Worm (Caenorhabditis elegans) whole organism, L2 larva: ENCODE measurements around the gene C27A2.8.

Experiments
- R02D3.7 ChIP-seq: fragments of 150-350 bp; optimal IDR thresholded peaks from 2 replicates; lab custom pipeline; 2014; ENCODE audit warnings: missing biosample characterization, missing genetic modification characterization
- Y55F3AM.14 ChIP-seq: fragments of 200-800 bp; sonication (Bioruptor generic); optimal IDR thresholded peaks from 2 replicates; lab custom pipeline; 2018; ENCODE audit warnings: mild to moderate bottlenecking, missing genetic modification characterization, missing compliant biosample characterization
- ZK546.5 ChIP-seq: sonication (generic microtip); optimal IDR thresholded peaks from 2 replicates; lab custom pipeline; 2017; ENCODE audit warnings: missing biosample characterization, missing genetic modification characterization
- ceh-16 ChIP-seq: fragments of 150-350 bp; optimal IDR thresholded peaks from 2 replicates; lab custom pipeline; 2014; ENCODE audit warnings: missing biosample characterization, missing genetic modification characterization
- ceh-82 ChIP-seq: fragments of 150-350 bp; optimal IDR thresholded peaks from 2 replicates; lab custom pipeline; 2014; ENCODE audit warnings: missing biosample characterization, missing genetic modification characterization
- egl-27 ChIP-seq: sonication (generic microtip); optimal IDR thresholded peaks from 3 replicates; lab custom pipeline; 2017; ENCODE audit warnings: missing biosample characterization, missing genetic modification reagents, missing genetic modification characterization
- elt-1 ChIP-seq: fragments of 150-350 bp; optimal IDR thresholded peaks from 2 replicates; lab custom pipeline; 2014; ENCODE audit warnings: missing biosample characterization, missing genetic modification characterization
- fos-1 ChIP-seq: fragments of 150-350 bp; optimal IDR thresholded peaks from 2 replicates; lab custom pipeline; 2014; ENCODE audit warnings: missing biosample characterization, missing genetic modification characterization
- lsy-2 ChIP-seq, 2 experiments: fragments of 150-350 bp in 1 of 2; sonication (generic microtip) in 1 of 2; optimal IDR thresholded peaks; 2 replicates each; lab custom pipeline; 2014 to 2017; ENCODE audit warnings: missing biosample characterization in 2 of 2, missing genetic modification characterization in 2 of 2
- nhr-237 ChIP-seq: fragments of 150-350 bp; optimal IDR thresholded peaks from 2 replicates; lab custom pipeline; 2014; ENCODE audit warnings: missing biosample characterization, missing genetic modification characterization
- nhr-25 ChIP-seq: fragments of 150-350 bp; sonication (generic microtip); optimal IDR thresholded peaks from 3 replicates; lab custom pipeline; 2014; ENCODE audit warnings: missing biosample characterization, missing genetic modification characterization
- snpc-4 ChIP-seq: fragments of 150-350 bp; optimal IDR thresholded peaks from 2 replicates; lab custom pipeline; 2014; ENCODE audit warnings: missing biosample characterization, missing genetic modification characterization
- unc-39 ChIP-seq: fragments of 150-350 bp; optimal IDR thresholded peaks from 2 replicates; lab custom pipeline; 2014; ENCODE audit warnings: missing biosample characterization, missing genetic modification characterization
- unc-55 ChIP-seq: fragments of 150-350 bp; sonication (generic microtip); optimal IDR thresholded peaks from 3 replicates; lab custom pipeline; 2014; ENCODE audit warnings: missing biosample characterization, missing genetic modification reagents, missing genetic modification characterization

DNA sequence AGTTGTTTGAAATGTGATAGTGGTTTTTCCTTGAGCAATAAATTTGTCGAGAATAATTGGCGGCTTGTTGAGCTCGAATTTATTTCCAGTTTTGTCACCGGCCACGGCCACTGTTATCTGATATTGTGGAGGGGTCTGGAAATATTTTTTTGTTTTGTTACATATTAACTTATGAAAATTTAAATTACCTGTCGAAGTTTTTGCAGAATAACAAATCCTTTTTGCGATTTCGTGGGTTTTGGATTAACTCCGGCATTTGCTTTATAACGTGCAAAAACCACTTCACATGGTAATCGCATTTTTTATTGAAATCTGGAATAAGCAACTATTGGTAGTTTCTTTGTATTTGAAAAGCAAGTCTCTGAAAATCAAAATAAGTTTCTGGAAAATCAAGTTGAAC lies 31.7 kb downstream of the C27A2.8 start, which contains the start of gene lrr-1:
- TF ChIP-seq ZK546.5 (tag; lab: Kevin White, UChicago) (no peak), nhr-237 (tag; lab: Kevin White, UChicago) (no peak), nhr-25 (no peak), snpc-4 (no peak), unc-39 (no peak), elt-1 (tag; lab: Kevin White, UChicago) (no peak), Y55F3AM.14 (GFP tag; lab: Kevin White, UChicago) (no peak), fos-1 (tag; lab: Kevin White, UChicago) (no peak), ceh-16 (tag; lab: Kevin White, UChicago) (no peak), ceh-82 (no peak), egl-27 (tag; lab: Kevin White, UChicago) (no peak), lsy-2 (tag; optimal IDR thresholded peaks at IDR 0.05; lab: Kevin White, UChicago) (no peak), unc-55 (GFP tag; lab: Kevin White, UChicago) (no peak), R02D3.7 (tag; lab: Kevin White, UChicago) (no peak)
